Worm (Caenorhabditis elegans) whole organism, young adult: ENCODE data around the gene osgn-1.

ENCODE experiments used
- F23B12.7 ChIP-seq: sonication (generic microtip); optimal IDR thresholded peaks from 2 replicates; lab custom pipeline; 2017; ENCODE audit warnings: missing genetic modification characterization, mild to moderate bottlenecking, missing compliant biosample characterization, antibody characterized with exemption, moderate library complexity; ENCODE audit not compliant: insufficient read depth
- nhr-27 ChIP-seq: fragments of 200-800 bp; sonication (Bioruptor generic); optimal IDR thresholded peaks from 2 replicates; lab custom pipeline; 2018; ENCODE audit warnings: mild to moderate bottlenecking, missing genetic modification characterization, moderate library complexity, missing compliant biosample characterization

DNA sequence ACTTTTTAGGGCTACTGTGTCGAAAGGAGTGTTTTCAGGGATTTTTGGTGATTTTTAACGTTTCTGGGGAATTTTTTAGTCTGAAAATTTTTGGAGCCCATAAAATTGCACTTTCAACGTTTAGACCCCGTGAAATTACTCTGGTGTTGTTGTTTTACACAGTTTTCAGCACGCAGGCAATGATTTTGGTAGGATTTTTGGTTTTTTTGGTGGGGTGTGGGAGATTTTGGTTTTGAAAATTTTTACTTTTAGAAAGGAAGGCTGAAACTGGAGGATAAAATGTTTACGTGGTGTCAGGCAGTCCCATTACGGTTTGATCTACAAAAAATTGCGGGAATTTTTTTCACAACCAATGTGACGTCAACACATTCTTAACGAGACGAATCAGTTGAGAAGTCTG lies 11.1 kb downstream of the osgn-1 start:
- TF ChIP-seq nhr-27 (tag; lab: Kevin White, UChicago): no peak
- no peak for TF ChIP-seq F23B12.7 (tag; lab: Kevin White, UChicago)
